Fruit fly (Drosophila melanogaster): Measurements from ENCODE around the gene Nek2.

Nek2 gene

dm6 chrX:7920081-7920688 lies 28.7 kb upstream of the Nek2 start, which contains the start of the genes hdm and Ykt6 (continued):
- TF ChIP-seq GATAe (GFP tag; conservative IDR thresholded peaks at IDR 0.05) (no peak), CG12155 (GFP tag; optimal IDR thresholded peaks at IDR 0.05) (peak; percentile 86), Hr3 (GFP tag; optimal IDR thresholded peaks at IDR 0.05) (peak; percentile 46), CG16863 (GFP tag; optimal IDR thresholded peaks at IDR 0.05) (peak; percentile 80), CG5180 (GFP tag; optimal IDR thresholded peaks at IDR 0.05) (peak; percentile 21), CG30431 (GFP tag; optimal IDR thresholded peaks at IDR 0.05) (peak; percentile 42), Lhr (GFP tag; optimal IDR thresholded peaks at IDR 0.05) (peak; percentile 52), dmrt99B (tag; optimal IDR thresholded peaks at IDR 0.05) (no peak), Lim3 (GFP tag; IDR thresholded peaks at IDR 0.05) (no peak), dm (GFP tag; optimal IDR thresholded peaks at IDR 0.05) (peak; percentile 67), inv (GFP tag; IDR thresholded peaks at IDR 0.05; ENCODE audit: partially characterized antibody) (peak; percentile 92), p53 (GFP tag; optimal IDR thresholded peaks at IDR 0.05) (peak; percentile 51), CG1832 (GFP tag; optimal IDR thresholded peaks at IDR 0.05) (no peak), CG11695 (GFP tag; IDR thresholded peaks at IDR 0.05) (peak; percentile 81), tio (GFP tag; optimal IDR thresholded peaks at IDR 0.05) (no peak), CG3838 (GFP tag; optimal IDR thresholded peaks at IDR 0.05) (no peak), TFAM (GFP tag; optimal IDR thresholded peaks at IDR 0.05) (no peak), CG3995 (GFP tag; optimal IDR thresholded peaks at IDR 0.05) (peak; percentile 88), sc (optimal IDR thresholded peaks at IDR 0.05) (no peak), sc (GFP tag; optimal IDR thresholded peaks at IDR 0.05) (no peak), Asciz (GFP tag; optimal IDR thresholded peaks at IDR 0.05) (no peak), CG7745 (tag; optimal IDR thresholded peaks at IDR 0.05) (no peak), Abd-B (GFP tag; optimal IDR thresholded peaks at IDR 0.05) (no peak), Sox102F (GFP tag; optimal IDR thresholded peaks at IDR 0.05) (no peak), chm (GFP tag; IDR thresholded peaks at IDR 0.05) (no peak; the same call in 1 of the 2 replicates), tll (GFP tag; optimal IDR thresholded peaks at IDR 0.05) (no peak), CG1602 (GFP tag; optimal IDR thresholded peaks at IDR 0.05) (peak; percentile 76), CG4404 (GFP tag; IDR thresholded peaks at IDR 0.05) (peak; percentile 79), HLH3B (GFP tag; IDR thresholded peaks at IDR 0.05) (peak; percentile 77), CG7839 (tag; optimal IDR thresholded peaks at IDR 0.05) (no peak), CG17568 (GFP tag; optimal IDR thresholded peaks at IDR 0.05) (no peak), Med (GFP tag) (peak; percentile 97), Ets97D (GFP tag; optimal IDR thresholded peaks at IDR 0.05) (peak; percentile 73), tin (GFP tag; optimal IDR thresholded peaks at IDR 0.05) (peak; percentile 83), stwl (tag; optimal IDR thresholded peaks at IDR 0.05) (peak; percentile 42), hb (GFP tag; IDR thresholded peaks at IDR 0.05; ENCODE audit: partially characterized antibody) (peak; percentile 92), nerfin-2 (GFP tag; IDR thresholded peaks at IDR 0.05; ENCODE audit: partially characterized antibody) (peak; percentile 94), Hr51 (GFP tag; optimal IDR thresholded peaks at IDR 0.05) (peak in 1 of 2 experiments; percentile 72), fd3F (GFP tag; optimal IDR thresholded peaks at IDR 0.05) (peak; percentile 51), CG6813 (GFP tag; optimal IDR thresholded peaks at IDR 0.05) (peak; percentile 6), CG9215 (GFP tag; IDR thresholded peaks at IDR 0.05) (peak; percentile 74), vvl (GFP tag; IDR thresholded peaks at IDR 0.05) (peak; percentile 92), Drgx (GFP tag; IDR thresholded peaks at IDR 0.05) (peak; percentile 70), hbn (GFP tag; IDR thresholded peaks at IDR 0.05; ENCODE audit: partially characterized antibody) (peak; percentile 96), CG6683 (GFP tag; optimal IDR thresholded peaks at IDR 0.05) (peak; percentile 7), CG11456 (GFP tag; IDR thresholded peaks at IDR 0.05) (no peak; the same call in 1 of the 3 replicates), ac (GFP tag; optimal IDR thresholded peaks at IDR 0.05) (no peak), CG7357 (GFP tag; IDR thresholded peaks at IDR 0.05) (peak; percentile 45; the same call in 1 of the 3 replicates), CG9727 (GFP tag; optimal IDR thresholded peaks at IDR 0.05) (peak; percentile 63)

All from whole organism, embryonic.